Worm (Caenorhabditis elegans): ENCODE data around the gene T07H8.11.

Gene T07H8.11

ce11 chrV:6979019-6979418, 27.8 kb upstream of the T07H8.11 start, which contains the start of gene sre-12:
TSS of gene sre-12 (minus strand) at chrV:6979119.
- TF ChIP-seq mcd-1 (GFP tag; IDR thresholded peaks at IDR 0.05), result no peak
- TF ChIP-seq bed-2 (GFP tag; IDR thresholded peaks at IDR 0.05), result no peak
- no peak for TF ChIP-seq ceh-40 (GFP tag; IDR thresholded peaks at IDR 0.05)
- TF ChIP-seq ztf-18 (tag; optimal IDR thresholded peaks at IDR 0.05), result no peak
- no peak for TF ChIP-seq ets-4 (GFP tag; optimal IDR thresholded peaks at IDR 0.05)
- no peak for TF ChIP-seq F33H1.4 (GFP tag; IDR thresholded peaks at IDR 0.05)
- no peak for TF ChIP-seq B0261.1 (tag; optimal IDR thresholded peaks at IDR 0.05)
- no peak for TF ChIP-seq hmg-1.2 (GFP tag; IDR thresholded peaks at IDR 0.05)
- no peak for TF ChIP-seq somi-1 (GFP tag; optimal IDR thresholded peaks at IDR 0.05)
- no peak for TF ChIP-seq attf-6 (GFP tag; IDR thresholded peaks at IDR 0.05)
- TF ChIP-seq B0336.3 (GFP tag; IDR thresholded peaks at IDR 0.05), result no peak
- no peak for TF ChIP-seq nhr-179 (tag; optimal IDR thresholded peaks at IDR 0.05)

DNA sequence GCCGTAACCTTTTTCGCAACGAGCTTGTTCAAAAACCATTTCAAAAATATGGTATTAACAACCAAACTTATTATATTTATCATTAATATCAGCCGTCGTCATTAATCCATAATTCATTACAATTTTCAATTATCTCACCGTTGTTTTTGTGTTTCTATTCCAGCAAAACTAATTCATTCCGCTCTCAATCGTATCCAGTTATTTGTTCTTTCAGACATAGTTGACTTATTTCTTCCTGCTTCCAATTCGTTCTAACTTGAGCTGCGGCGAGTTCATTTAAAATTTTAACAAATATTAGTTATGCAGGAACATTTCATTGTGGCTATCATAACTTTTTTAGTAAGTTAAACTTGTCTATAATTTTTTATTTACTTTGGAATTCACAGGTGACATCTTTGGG, 24.8 kb upstream of the T07H8.11 start, which contains the start of gene srx-16:
Gene srx-16 (plus strand): TSS at position 301 of the 400 bp plus-strand sequence.
- TF ChIP-seq nfya-1 (tag; optimal IDR thresholded peaks at IDR 0.05; ENCODE audit: borderline replicate concordance, insufficient read depth) (no peak), rec-8 (tag; optimal IDR thresholded peaks at IDR 0.05) (no peak), F55B11.4 (tag; optimal IDR thresholded peaks at IDR 0.05; ENCODE audit: borderline replicate concordance, insufficient read depth) (no peak), unc-130 (GFP tag; optimal IDR thresholded peaks at IDR 0.05) (no peak), F57A8.1 (GFP tag; optimal IDR thresholded peaks at IDR 0.05) (no peak), lin-54 (GFP tag; optimal IDR thresholded peaks at IDR 0.05) (no peak), K11D2.4 (GFP tag; IDR thresholded peaks at IDR 0.05) (no peak), ztf-3 (GFP tag; optimal IDR thresholded peaks at IDR 0.05) (no peak), madf-3 (GFP tag; IDR thresholded peaks at IDR 0.05) (no peak), somi-1 (GFP tag; optimal IDR thresholded peaks at IDR 0.05) (no peak), tbx-9 (tag; optimal IDR thresholded peaks at IDR 0.05; ENCODE audit: borderline replicate concordance) (no peak), F57C9.4 (tag; optimal IDR thresholded peaks at IDR 0.05) (no peak), lin-40 (tag; optimal IDR thresholded peaks at IDR 0.05) (no peak)

DNA sequence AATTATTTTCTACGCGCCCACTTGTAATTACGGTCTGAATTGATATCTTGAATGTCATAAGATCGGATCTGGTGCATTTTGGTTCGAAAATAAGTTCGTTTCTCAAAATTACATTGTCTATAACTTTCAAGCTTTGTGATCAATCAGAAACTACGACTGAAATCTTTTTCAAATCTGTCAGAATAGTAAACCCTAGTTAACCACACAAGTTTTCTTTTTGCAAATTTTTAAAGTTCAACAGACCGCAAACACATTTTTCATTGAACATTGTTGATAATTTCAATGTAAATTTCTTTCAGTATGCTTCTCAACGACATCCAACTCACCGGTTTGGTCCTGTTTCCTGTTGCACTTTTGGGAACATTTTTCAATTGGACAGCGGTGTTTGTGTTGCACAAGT, 20.4 kb upstream of the T07H8.11 start, which contains the start of gene srx-59:
Gene srx-59 (plus strand): TSS at position 301 of the 400 bp plus-strand sequence.
- no peak for TF ChIP-seq ceh-100 (GFP tag; IDR thresholded peaks at IDR 0.05)
- no peak for TF ChIP-seq mes-4 (tag; optimal IDR thresholded peaks at IDR 0.05)
- no peak for TF ChIP-seq B0019.2 (GFP tag; conservative IDR thresholded peaks at IDR 0.05)
- TF ChIP-seq hrde-1 (tag; optimal IDR thresholded peaks at IDR 0.05; ENCODE audit: borderline replicate concordance), result no peak
- no peak for TF ChIP-seq T07F8.4 (tag; optimal IDR thresholded peaks at IDR 0.05)
- TF ChIP-seq ceh-58 (GFP tag; IDR thresholded peaks at IDR 0.05), result no peak
- TF ChIP-seq nfya-2 (GFP tag; IDR thresholded peaks at IDR 0.05), result no peak
- no peak for TF ChIP-seq ztf-22 (GFP tag; optimal IDR thresholded peaks at IDR 0.05)
- TF ChIP-seq unc-130 (GFP tag; optimal IDR thresholded peaks at IDR 0.05), result no peak
- no peak for TF ChIP-seq ceh-91 (GFP tag; IDR thresholded peaks at IDR 0.05)
- TF ChIP-seq mcd-1 (GFP tag; IDR thresholded peaks at IDR 0.05), result no peak

- TF ChIP-seq ceh-58 (GFP tag; IDR thresholded peaks at IDR 0.05), result 0 out of 2 replicates have a peak, but pooled peaks have one; percentile 12
- TF ChIP-seq attf-6 (GFP tag; IDR thresholded peaks at IDR 0.05), result no peak
Measured at ce11 chrV:6969950-6970532, 18.8 kb upstream of the T07H8.11 start, which contains the start of gene ptr-15. TSS of gene ptr-15 (minus strand) at chrV:6970000.

Measured in whole organism, young adult.